Fruit fly (Drosophila melanogaster) Kc167 (cell line): ENCODE results near the gene ND-75.

Source experiments
- Myc ChIP-seq: fragments of >200 bp; optimal IDR thresholded peaks from 2 replicates; lab custom pipeline; 2017; ENCODE audit warnings: missing external identifiers
- h ChIP-seq: fragments of >200 bp; optimal IDR thresholded peaks from 3 replicates; lab custom pipeline; 2018; ENCODE audit warnings: missing external identifiers
- psq ChIP-seq: fragments of >200 bp; optimal IDR thresholded peaks from 2 replicates; lab custom pipeline; 2017; ENCODE audit warnings: missing external identifiers
- ttk ChIP-seq: sonication (Bioruptor generic); optimal IDR thresholded peaks from 2 replicates; lab custom pipeline; 2017; ENCODE audit warnings: missing external identifiers

DNA sequence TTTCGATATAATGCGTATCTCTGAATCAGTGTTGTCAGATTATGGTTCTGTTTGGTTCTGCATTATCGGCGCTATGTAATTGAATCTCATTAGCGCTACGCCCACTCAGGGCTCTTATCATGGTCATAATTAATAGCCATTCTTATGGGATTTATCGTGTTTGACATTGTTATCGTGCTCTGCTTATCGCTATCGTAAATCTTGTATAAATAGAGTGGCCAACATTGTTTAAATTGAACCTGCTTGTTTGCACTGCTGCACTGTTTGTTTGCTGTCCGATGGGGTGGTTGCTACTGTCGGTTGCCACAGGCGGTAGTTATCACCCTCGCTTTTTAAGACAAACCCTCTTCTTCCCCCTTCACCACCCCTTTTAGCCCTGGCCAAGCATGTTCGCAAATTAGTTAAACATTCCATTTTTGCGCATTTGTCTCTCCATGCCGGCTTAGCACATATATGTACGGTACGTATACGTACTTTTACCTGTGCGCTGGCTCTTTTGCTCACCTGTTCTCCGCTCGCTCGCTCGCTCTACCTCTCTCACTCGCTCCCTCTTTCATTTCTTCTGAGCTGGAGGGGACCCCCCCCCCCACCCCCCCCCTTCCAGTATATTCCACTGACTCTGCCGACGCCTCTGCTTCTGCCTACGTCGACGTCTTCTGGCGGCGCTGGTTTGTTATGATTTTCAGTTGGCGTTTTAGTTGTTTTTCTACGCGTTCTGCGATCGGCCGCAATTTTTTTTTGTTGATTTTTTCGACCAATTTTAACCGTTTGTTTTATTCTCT, 21.4 kb downstream of the ND-75 start:
- TF ChIP-seq h: no peak
- TF ChIP-seq psq (lab: Kevin White, UChicago): no peak
- TF ChIP-seq ttk (lab: Kevin White, UChicago): no peak
- no peak for TF ChIP-seq Myc (lab: Kevin White, UChicago)
